Fruit fly (Drosophila melanogaster) whole organism, prepupa: ENCODE data around the gene morgue.

Experiments
- Blimp-1 ChIP-seq: fragments of 200-800 bp; sonication (Bioruptor generic); optimal IDR thresholded peaks from 3 replicates; lab custom pipeline; 2017; ENCODE audit warnings: missing biosample characterization, missing genetic modification characterization, mild to moderate bottlenecking, moderate library complexity, missing genetic modification reagents
- CG10631 ChIP-seq: fragments of 200-800 bp; sonication (Bioruptor generic); optimal IDR thresholded peaks from 2 replicates; lab custom pipeline; 2016; ENCODE audit warnings: missing biosample characterization, missing genetic modification characterization
- CG10669 ChIP-seq: fragments of 200-800 bp; sonication (Bioruptor generic); optimal IDR thresholded peaks from 3 replicates; lab custom pipeline; 2018; ENCODE audit warnings: missing biosample characterization, mild to moderate bottlenecking, missing genetic modification characterization, moderate library complexity
- CG11294 ChIP-seq: fragments of 200-800 bp; sonication (Bioruptor generic); IDR thresholded peaks from 2 replicates; pipeline ENCODE4 v1.3.6; 2022; ENCODE audit warnings: missing biosample characterization, missing genetic modification characterization
- CG11762 ChIP-seq: fragments of 200-800 bp; sonication (Bioruptor generic); optimal IDR thresholded peaks from 3 replicates; lab custom pipeline; 2016; ENCODE audit warnings: missing biosample characterization, missing genetic modification characterization; ENCODE audit not compliant: insufficient read depth
- CG11902 ChIP-seq: fragments of 200-800 bp; sonication (Bioruptor generic); optimal IDR thresholded peaks from 3 replicates; lab custom pipeline; 2016; ENCODE audit warnings: missing biosample characterization, missing genetic modification characterization
- CG1621 ChIP-seq: fragments of 200-800 bp; sonication (Bioruptor generic); optimal IDR thresholded peaks from 3 replicates; lab custom pipeline; 2018; ENCODE audit warnings: missing biosample characterization, mild to moderate bottlenecking, missing genetic modification characterization
- CG16779 ChIP-seq: fragments of 200-800 bp; sonication (Bioruptor generic); optimal IDR thresholded peaks from 3 replicates; lab custom pipeline; 2017; ENCODE audit warnings: missing biosample characterization, mild to moderate bottlenecking, missing genetic modification characterization
- CG31627 ChIP-seq: fragments of 200-800 bp; sonication (Bioruptor generic); optimal IDR thresholded peaks from 3 replicates; lab custom pipeline; 2016; ENCODE audit warnings: missing biosample characterization, missing genetic modification characterization
- CG34406 ChIP-seq: fragments of 200-800 bp; sonication (Bioruptor generic); optimal IDR thresholded peaks from 3 replicates; lab custom pipeline; 2016; ENCODE audit warnings: missing biosample characterization, missing genetic modification characterization
- CG3919 ChIP-seq: fragments of 200-800 bp; sonication (Bioruptor generic); optimal IDR thresholded peaks from 3 replicates; lab custom pipeline; 2016; ENCODE audit warnings: missing biosample characterization, missing genetic modification characterization
- CG4318 ChIP-seq: fragments of 200-800 bp; sonication (Bioruptor generic); optimal IDR thresholded peaks from 3 replicates; lab custom pipeline; 2017; ENCODE audit warnings: missing biosample characterization, mild to moderate bottlenecking, missing genetic modification characterization
- CG6276 ChIP-seq: fragments of 200-800 bp; sonication (Bioruptor generic); optimal IDR thresholded peaks from 2 replicates; lab custom pipeline; 2017; ENCODE audit warnings: missing biosample characterization, mild to moderate bottlenecking, missing genetic modification characterization
- CG6854 ChIP-seq: fragments of 200-800 bp; sonication (Bioruptor generic); optimal IDR thresholded peaks from 2 replicates; lab custom pipeline; 2017; ENCODE audit warnings: missing biosample characterization, mild to moderate bottlenecking, missing genetic modification characterization
- CG8119 ChIP-seq: fragments of 200-800 bp; sonication (Bioruptor generic); IDR thresholded peaks from 3 replicates; pipeline ENCODE4 v1.3.6; 2022; ENCODE audit warnings: missing biosample characterization, missing genetic modification characterization
- CG8319 ChIP-seq: fragments of 200-800 bp; sonication (Bioruptor generic); optimal IDR thresholded peaks from 3 replicates; lab custom pipeline; 2016; ENCODE audit warnings: missing biosample characterization, missing genetic modification characterization
- CG8632 ChIP-seq: fragments of 200-800 bp; sonication (Bioruptor generic); optimal IDR thresholded peaks from 3 replicates; lab custom pipeline; 2016; ENCODE audit warnings: missing biosample characterization, missing genetic modification characterization
- Eip75B ChIP-seq: fragments of 200-800 bp; sonication (Bioruptor generic); optimal IDR thresholded peaks from 3 replicates; lab custom pipeline; 2016; ENCODE audit warnings: missing biosample characterization, missing genetic modification characterization
- Eip78C ChIP-seq: fragments of 200-800 bp; sonication (Bioruptor generic); peaks from one replicate; lab custom pipeline; 2016; ENCODE audit warnings: missing biosample characterization, missing genetic modification characterization
- Ets96B ChIP-seq: fragments of 200-800 bp; optimal IDR thresholded peaks from 2 replicates; lab custom pipeline; 2019; ENCODE audit warnings: missing biosample characterization, mild to moderate bottlenecking, missing genetic modification characterization, moderate library complexity
- Gug ChIP-seq: fragments of 200-800 bp; sonication (Bioruptor generic); IDR thresholded peaks from 2 replicates; pipeline ENCODE4 v1.3.6; 2022; ENCODE audit warnings: missing biosample characterization, missing genetic modification characterization
- Hr38 ChIP-seq: sonication (Bioruptor generic); optimal IDR thresholded peaks from 2 replicates; lab custom pipeline; 2016; ENCODE audit warnings: missing biosample characterization, missing genetic modification characterization
- Hr39 ChIP-seq: fragments of 200-800 bp; sonication (Bioruptor generic); optimal IDR thresholded peaks from 2 replicates; lab custom pipeline; 2016; ENCODE audit warnings: missing biosample characterization, missing genetic modification characterization
- Hr4 ChIP-seq: fragments of 200-800 bp; sonication (Bioruptor generic); optimal IDR thresholded peaks from 3 replicates; lab custom pipeline; 2016; ENCODE audit warnings: missing biosample characterization, missing genetic modification characterization
- Lpt ChIP-seq: fragments of 200-800 bp; sonication (Bioruptor generic); optimal IDR thresholded peaks from 3 replicates; lab custom pipeline; 2016; ENCODE audit warnings: missing biosample characterization, missing genetic modification characterization
- OdsH ChIP-seq: fragments of 200-800 bp; sonication (Bioruptor generic); optimal IDR thresholded peaks from 3 replicates; lab custom pipeline; 2016; ENCODE audit warnings: missing biosample characterization, missing genetic modification characterization
- Smox ChIP-seq: fragments of 200-800 bp; sonication (Bioruptor generic); optimal IDR thresholded peaks from 3 replicates; lab custom pipeline; 2016; ENCODE audit warnings: missing biosample characterization, missing genetic modification characterization
- Sox102F ChIP-seq: fragments of 200-800 bp; sonication (Bioruptor generic); optimal IDR thresholded peaks from 2 replicates; lab custom pipeline; 2016; ENCODE audit warnings: missing biosample characterization, mild to moderate bottlenecking, missing genetic modification characterization
- Sox14 ChIP-seq: fragments of 200-800 bp; sonication (Bioruptor generic); optimal IDR thresholded peaks from 3 replicates; lab custom pipeline; 2016; ENCODE audit warnings: missing biosample characterization, missing genetic modification characterization
- achi ChIP-seq: fragments of 200-800 bp; sonication (Bioruptor generic); optimal IDR thresholded peaks from 3 replicates; lab custom pipeline; 2016; ENCODE audit warnings: missing biosample characterization, missing genetic modification characterization
- acj6 ChIP-seq: fragments of 200-800 bp; sonication (Bioruptor generic); optimal IDR thresholded peaks from 3 replicates; lab custom pipeline; 2016; ENCODE audit warnings: missing biosample characterization, missing genetic modification characterization
- cyc ChIP-seq: fragments of 200-800 bp; sonication (Bioruptor generic); optimal IDR thresholded peaks from 3 replicates; lab custom pipeline; 2016; ENCODE audit warnings: missing biosample characterization, missing genetic modification characterization
- dac ChIP-seq: fragments of 200-800 bp; sonication (Bioruptor generic); optimal IDR thresholded peaks from 2 replicates; lab custom pipeline; 2017; ENCODE audit warnings: missing biosample characterization, mild to moderate bottlenecking, missing genetic modification characterization
- dsx ChIP-seq: fragments of 200-800 bp; optimal IDR thresholded peaks from 3 replicates; lab custom pipeline; 2019; ENCODE audit warnings: missing biosample characterization, mild to moderate bottlenecking, missing genetic modification characterization, moderate library complexity; ENCODE audit not compliant: poor library complexity, severe bottlenecking
- eg ChIP-seq: fragments of 200-800 bp; sonication (Bioruptor generic); IDR thresholded peaks from 3 replicates; pipeline ENCODE4 v1.3.6; 2022; ENCODE audit warnings: missing biosample characterization, missing genetic modification characterization
- esn ChIP-seq: fragments of 200-800 bp; sonication (Bioruptor generic); optimal IDR thresholded peaks from 2 replicates; lab custom pipeline; 2016; ENCODE audit warnings: missing biosample characterization, mild to moderate bottlenecking, missing genetic modification characterization, moderate library complexity
- fd59A ChIP-seq: fragments of 200-800 bp; sonication (Bioruptor generic); optimal IDR thresholded peaks from 2 replicates; lab custom pipeline; 2017; ENCODE audit warnings: missing biosample characterization, mild to moderate bottlenecking, missing genetic modification characterization, missing genetic modification reagents
- fd85E ChIP-seq: fragments of 200-800 bp; sonication (Bioruptor generic); optimal IDR thresholded peaks from 3 replicates; lab custom pipeline; 2016; ENCODE audit warnings: missing biosample characterization, missing genetic modification characterization
- fkh ChIP-seq: fragments of 200-800 bp; sonication (Bioruptor generic); optimal IDR thresholded peaks from 3 replicates; lab custom pipeline; 2017; ENCODE audit warnings: missing biosample characterization, mild to moderate bottlenecking, missing genetic modification characterization, moderate library complexity
- lz ChIP-seq: fragments of 200-800 bp; sonication (Bioruptor generic); optimal IDR thresholded peaks from 3 replicates; lab custom pipeline; 2016; ENCODE audit warnings: missing biosample characterization, missing genetic modification characterization
- net ChIP-seq: fragments of 200-800 bp; sonication (Bioruptor generic); optimal IDR thresholded peaks from 3 replicates; lab custom pipeline; 2016; ENCODE audit warnings: missing biosample characterization, missing genetic modification characterization
- pdm3 ChIP-seq: fragments of 200-800 bp; sonication (Bioruptor generic); optimal IDR thresholded peaks from 3 replicates; lab custom pipeline; 2016; ENCODE audit warnings: missing biosample characterization, missing genetic modification characterization
- salr ChIP-seq, 2 experiments: fragments of 200-800 bp; sonication (Bioruptor generic); optimal IDR thresholded peaks; 3 replicates each; lab custom pipeline; 2016 to 2018; ENCODE audit warnings: missing biosample characterization in 2 of 2, missing genetic modification characterization in 2 of 2, mild to moderate bottlenecking in 1 of 2
- spab ChIP-seq: fragments of 200-800 bp; sonication (Bioruptor generic); optimal IDR thresholded peaks from 2 replicates; lab custom pipeline; 2017; ENCODE audit warnings: missing biosample characterization, mild to moderate bottlenecking, missing genetic modification characterization, missing genetic modification reagents
- ss ChIP-seq, 2 experiments: fragments of 200-800 bp; sonication (Bioruptor generic); optimal IDR thresholded peaks; 2 replicates in 1 of 2; 3 replicates in 1 of 2; lab custom pipeline; 2017 to 2018; ENCODE audit warnings: mild to moderate bottlenecking in 2 of 2, missing biosample characterization in 2 of 2, missing genetic modification characterization in 2 of 2, moderate library complexity in 1 of 2
- svp ChIP-seq: fragments of 200-800 bp; sonication (Bioruptor generic); peaks from one replicate; lab custom pipeline; 2016; ENCODE audit warnings: missing biosample characterization, missing genetic modification characterization
- topi ChIP-seq: fragments of 200-800 bp; sonication (Bioruptor generic); optimal IDR thresholded peaks from 3 replicates; lab custom pipeline; 2016; ENCODE audit warnings: missing biosample characterization, missing genetic modification characterization

Gene morgue

dm6 chr2L:4416903-4417302 is 27.6 kb downstream of the morgue start (continued):
- TF ChIP-seq Hr4 (GFP tag; lab: Kevin White, UChicago), result peak; percentile 28
- TF ChIP-seq acj6, result peak; percentile 31
- no peak for TF ChIP-seq Blimp-1 (GFP tag; lab: Kevin White, UChicago)
- no peak for TF ChIP-seq Hr38 (GFP tag; lab: Kevin White, UChicago)
- TF ChIP-seq lz (GFP tag; lab: Kevin White, UChicago), result peak; percentile 24
- peak; percentile 42 for TF ChIP-seq CG3919 (GFP tag; lab: Kevin White, UChicago)
- TF ChIP-seq Sox14, result no peak
- peak; percentile 4 for TF ChIP-seq CG6276 (GFP tag; lab: Kevin White, UChicago)
- peak; percentile 25 for TF ChIP-seq CG8319 (GFP tag; lab: Kevin White, UChicago)
- TF ChIP-seq eg, result peak; percentile 51; the same call in 2 of the 3 replicates
- peak; percentile 61 for TF ChIP-seq CG10669 (GFP tag; lab: Kevin White, UChicago)
- peak; percentile 55 for TF ChIP-seq dsx (GFP tag; lab: Kevin White, UChicago)
- TF ChIP-seq Hr39 (GFP tag; lab: Kevin White, UChicago), result no peak
- TF ChIP-seq CG16779, result peak; percentile 19
- TF ChIP-seq CG11294 (GFP tag; lab: Robert Waterston, UW), result no peak
- TF ChIP-seq CG4318 (GFP tag; lab: Kevin White, UChicago), result peak; percentile 33
- TF ChIP-seq CG34406 (GFP tag; lab: Kevin White, UChicago), result peak; percentile 4
- no peak for TF ChIP-seq CG31627 (GFP tag; lab: Kevin White, UChicago)
- TF ChIP-seq CG11902, result no peak
- no peak for TF ChIP-seq net (GFP tag; lab: Kevin White, UChicago)
- no peak for TF ChIP-seq CG11762
- TF ChIP-seq topi (GFP tag; lab: Kevin White, UChicago), result peak; percentile 20
- peak; percentile 44 for TF ChIP-seq esn (GFP tag; lab: Kevin White, UChicago)
- peak; percentile 34 for TF ChIP-seq spab (GFP tag; lab: Kevin White, UChicago)
- 0 out of 2 replicates have a peak, but pooled peaks have one; percentile 21 for TF ChIP-seq Gug (GFP tag; lab: Robert Waterston, UW)
- TF ChIP-seq fkh (GFP tag; lab: Kevin White, UChicago), result no peak
- TF ChIP-seq fd59A, result peak; percentile 10
- TF ChIP-seq OdsH, result peak; percentile 33
- peak; percentile 18 for TF ChIP-seq cyc (GFP tag; lab: Kevin White, UChicago)
- TF ChIP-seq fd85E, result no peak
- TF ChIP-seq achi (GFP tag; lab: Kevin White, UChicago), result peak; percentile 40

dm6 chr2L:4416089-4416488 is 28.4 kb downstream of the morgue start:
- peak; percentile 25 for TF ChIP-seq Sox102F
- TF ChIP-seq Ets96B (tag; lab: Kevin White, UChicago), result peak; percentile 62
- TF ChIP-seq CG34406 (GFP tag; lab: Kevin White, UChicago), result peak; percentile 18
- TF ChIP-seq CG6854, result no peak
- peak; percentile 47 for TF ChIP-seq Hr4 (GFP tag; lab: Kevin White, UChicago)
- peak; percentile 17 for TF ChIP-seq CG6276 (GFP tag; lab: Kevin White, UChicago)
- TF ChIP-seq Sox14, result peak; percentile 43
- peak; percentile 32 for TF ChIP-seq CG1621 (tag; lab: Kevin White, UChicago)
- TF ChIP-seq Eip78C, result peak; percentile 79
- peak in 1 of 2 experiments; percentile 5 for TF ChIP-seq salr (GFP tag; optimal IDR thresholded peaks at IDR 0.05; lab: Kevin White, UChicago)
- TF ChIP-seq Blimp-1 (GFP tag; lab: Kevin White, UChicago), result no peak
- no peak for TF ChIP-seq CG11294 (GFP tag; lab: Robert Waterston, UW)
- peak; percentile 48 for TF ChIP-seq CG10669 (GFP tag; lab: Kevin White, UChicago)
- TF ChIP-seq CG8119 (GFP tag; lab: Robert Waterston, UW), result 0 out of 3 replicates have a peak, but pooled peaks have one; percentile 24
- TF ChIP-seq fd59A, result peak; percentile 21
- TF ChIP-seq CG11902, result no peak
- peak; percentile 48 for TF ChIP-seq pdm3 (GFP tag; lab: Kevin White, UChicago)
- TF ChIP-seq CG16779, result no peak
- TF ChIP-seq dac (GFP tag; lab: Kevin White, UChicago), result no peak
- TF ChIP-seq CG8632, result no peak
- no peak for TF ChIP-seq fd85E
- TF ChIP-seq cyc (GFP tag; lab: Kevin White, UChicago), result peak; percentile 32
- peak; percentile 50 for TF ChIP-seq OdsH
- TF ChIP-seq Lpt (GFP tag; lab: Kevin White, UChicago), result peak; percentile 23
- peak; percentile 13 for TF ChIP-seq Smox (GFP tag; lab: Kevin White, UChicago)
- TF ChIP-seq svp (GFP tag; lab: Kevin White, UChicago), result peak; percentile 54
- TF ChIP-seq Eip75B (GFP tag; lab: Kevin White, UChicago), result peak; percentile 53
- peak in 1 of 2 experiments; percentile 33 for TF ChIP-seq ss (GFP tag; optimal IDR thresholded peaks at IDR 0.05; lab: Kevin White, UChicago)
- TF ChIP-seq eg, result peak; percentile 45; the same call in 1 of the 3 replicates
- TF ChIP-seq acj6, result peak; percentile 23
- TF ChIP-seq CG10631 (GFP tag; lab: Kevin White, UChicago), result peak; percentile 43
- peak; percentile 31 for TF ChIP-seq spab (GFP tag; lab: Kevin White, UChicago)
- peak; percentile 11 for TF ChIP-seq CG11762
- peak; percentile 47 for TF ChIP-seq achi (GFP tag; lab: Kevin White, UChicago)
